Worm (Caenorhabditis elegans) whole organism, L3 larva: ENCODE data around the gene metl-5.
A peak's percentile ranks its signal among the peaks of the same experiment; 100 is the strongest.
"Not testable (repeated sequence)": the region's sequence is repeated elsewhere in the genome, so short reads cannot be mapped to it uniquely, and the experiment has no call there.

Source experiments
- R02D3.7 ChIP-seq: fragments of 150-350 bp; optimal IDR thresholded peaks from 2 replicates; lab custom pipeline; 2014; ENCODE audit warnings: missing biosample characterization, missing genetic modification characterization
- ZK546.5 ChIP-seq: sonication (generic microtip); optimal IDR thresholded peaks from 2 replicates; lab custom pipeline; 2017; ENCODE audit warnings: missing biosample characterization, missing genetic modification characterization
- aly-2 ChIP-seq: fragments of 150-350 bp; optimal IDR thresholded peaks from 2 replicates; lab custom pipeline; 2014; ENCODE audit warnings: missing biosample characterization, missing genetic modification characterization
- ceh-28 ChIP-seq: fragments of 150-350 bp; optimal IDR thresholded peaks from 2 replicates; lab custom pipeline; 2014; ENCODE audit warnings: missing biosample characterization, missing genetic modification reagents, missing genetic modification characterization
- ceh-82 ChIP-seq: fragments of 150-350 bp; optimal IDR thresholded peaks from 2 replicates; lab custom pipeline; 2014; ENCODE audit warnings: missing biosample characterization, missing genetic modification characterization
- ceh-9 ChIP-seq: sonication (generic microtip); optimal IDR thresholded peaks from 2 replicates; lab custom pipeline; 2018; ENCODE audit warnings: missing biosample characterization, missing genetic modification characterization
- daf-12 ChIP-seq: fragments of 150-350 bp; optimal IDR thresholded peaks from 2 replicates; lab custom pipeline; 2014; ENCODE audit warnings: missing biosample characterization, missing genetic modification reagents, missing genetic modification characterization
- egl-27 ChIP-seq: sonication (generic microtip); optimal IDR thresholded peaks from 4 replicates; lab custom pipeline; 2017; ENCODE audit warnings: missing biosample characterization, missing genetic modification reagents, missing genetic modification characterization
- egl-5 ChIP-seq: fragments of 150-350 bp; optimal IDR thresholded peaks from 2 replicates; lab custom pipeline; 2017; ENCODE audit warnings: missing biosample characterization, missing genetic modification reagents, missing genetic modification characterization, inconsistent platforms
- elt-1 ChIP-seq: fragments of 150-350 bp; optimal IDR thresholded peaks from 2 replicates; lab custom pipeline; 2014; ENCODE audit warnings: missing biosample characterization, missing genetic modification characterization
- elt-2 ChIP-seq: sonication (generic microtip); optimal IDR thresholded peaks from 2 replicates; lab custom pipeline; 2016; ENCODE audit warnings: missing genetic modification reagents, mild to moderate bottlenecking, missing genetic modification characterization, missing compliant biosample characterization
- eor-1 ChIP-seq, 2 experiments: fragments of 150-350 bp; optimal IDR thresholded peaks; 2 replicates each; lab custom pipeline; 2014 to 2018; ENCODE audit warnings: missing biosample characterization in 2 of 2, missing genetic modification characterization in 2 of 2
- fkh-10 ChIP-seq: sonication (generic microtip); optimal IDR thresholded peaks from 2 replicates; lab custom pipeline; 2017; ENCODE audit warnings: missing biosample characterization, missing genetic modification reagents, missing genetic modification characterization
- fkh-2 ChIP-seq: fragments of 150-350 bp; optimal IDR thresholded peaks from 2 replicates; lab custom pipeline; 2014; ENCODE audit warnings: missing biosample characterization, missing genetic modification reagents, missing genetic modification characterization
- fos-1 ChIP-seq: fragments of 150-350 bp; optimal IDR thresholded peaks from 2 replicates; lab custom pipeline; 2014; ENCODE audit warnings: missing biosample characterization, missing genetic modification characterization
- hmg-11 ChIP-seq: sonication (generic microtip); optimal IDR thresholded peaks from 2 replicates; lab custom pipeline; 2016; ENCODE audit warnings: missing genetic modification characterization, missing compliant biosample characterization
- jun-1 ChIP-seq: fragments of 150-350 bp; optimal IDR thresholded peaks from 2 replicates; lab custom pipeline; 2014; ENCODE audit warnings: missing biosample characterization, missing genetic modification reagents, missing genetic modification characterization
- lin-15B ChIP-seq: fragments of 150-350 bp; optimal IDR thresholded peaks from 2 replicates; lab custom pipeline; 2014; ENCODE audit warnings: missing biosample characterization, missing genetic modification characterization
- lin-39 ChIP-seq: fragments of 150-350 bp; optimal IDR thresholded peaks from 2 replicates; lab custom pipeline; 2018; ENCODE audit warnings: missing biosample characterization, missing genetic modification reagents, missing genetic modification characterization
- lsy-12 ChIP-seq: sonication (generic microtip); optimal IDR thresholded peaks from 2 replicates; lab custom pipeline; 2016; ENCODE audit warnings: mild to moderate bottlenecking, missing genetic modification characterization, missing compliant biosample characterization
- mdl-1 ChIP-seq: fragments of 150-350 bp; optimal IDR thresholded peaks from 2 replicates; lab custom pipeline; 2014; ENCODE audit warnings: missing biosample characterization, missing genetic modification characterization
- mml-1 ChIP-seq: fragments of 150-350 bp; sonication (generic microtip); optimal IDR thresholded peaks from 3 replicates; lab custom pipeline; 2014; ENCODE audit warnings: missing biosample characterization, missing genetic modification characterization
- nhr-11 ChIP-seq: fragments of 150-350 bp; optimal IDR thresholded peaks from 2 replicates; lab custom pipeline; 2014; ENCODE audit warnings: missing biosample characterization, missing genetic modification characterization
- nhr-12 ChIP-seq: fragments of 150-350 bp; optimal IDR thresholded peaks from 2 replicates; lab custom pipeline; 2014; ENCODE audit warnings: missing biosample characterization, missing genetic modification characterization
- nhr-23 ChIP-seq: fragments of 150-350 bp; optimal IDR thresholded peaks from 2 replicates; lab custom pipeline; 2014; ENCODE audit warnings: missing biosample characterization, missing genetic modification reagents, missing genetic modification characterization
- nhr-25 ChIP-seq: sonication (generic microtip); optimal IDR thresholded peaks from 2 replicates; lab custom pipeline; 2017; ENCODE audit warnings: missing biosample characterization, missing genetic modification characterization
- nhr-28 ChIP-seq: fragments of 150-350 bp; optimal IDR thresholded peaks from 2 replicates; lab custom pipeline; 2014; ENCODE audit warnings: missing biosample characterization, missing genetic modification characterization
- nhr-67 ChIP-seq: fragments of 150-350 bp; optimal IDR thresholded peaks from 2 replicates; lab custom pipeline; 2014; ENCODE audit warnings: missing biosample characterization, missing genetic modification characterization
- nhr-76 ChIP-seq: fragments of 150-350 bp; sonication (generic microtip); optimal IDR thresholded peaks from 5 replicates; lab custom pipeline; 2014; ENCODE audit warnings: missing biosample characterization, missing genetic modification characterization
- nhr-77 ChIP-seq: fragments of 150-350 bp; optimal IDR thresholded peaks from 2 replicates; lab custom pipeline; 2014; ENCODE audit warnings: missing biosample characterization, missing genetic modification characterization
- pha-4 ChIP-seq: fragments of 150-350 bp; optimal IDR thresholded peaks from 2 replicates; lab custom pipeline; 2014; ENCODE audit warnings: missing biosample characterization, missing genetic modification reagents, missing genetic modification characterization
- pqm-1 ChIP-seq: fragments of 150-350 bp; optimal IDR thresholded peaks from 2 replicates; lab custom pipeline; 2017; ENCODE audit warnings: missing biosample characterization, missing genetic modification characterization, inconsistent platforms
- snpc-4 ChIP-seq: fragments of 150-350 bp; optimal IDR thresholded peaks from 2 replicates; lab custom pipeline; 2014; ENCODE audit warnings: missing biosample characterization, missing genetic modification characterization
- tbx-2 ChIP-seq: sonication (generic microtip); optimal IDR thresholded peaks from 2 replicates; lab custom pipeline; 2016; ENCODE audit warnings: mild to moderate bottlenecking, missing genetic modification characterization, missing compliant biosample characterization
- unc-62 ChIP-seq: fragments of 150-350 bp; sonication (generic microtip); optimal IDR thresholded peaks from 4 replicates; lab custom pipeline; 2014; ENCODE audit warnings: missing biosample characterization, missing genetic modification reagents, missing genetic modification characterization
- zag-1 ChIP-seq: fragments of 150-350 bp; optimal IDR thresholded peaks from 2 replicates; lab custom pipeline; 2014; ENCODE audit warnings: missing biosample characterization, missing genetic modification characterization
- ztf-11 ChIP-seq: fragments of 150-350 bp; optimal IDR thresholded peaks from 2 replicates; lab custom pipeline; 2014; ENCODE audit warnings: missing biosample characterization, missing genetic modification characterization
- ztf-4 ChIP-seq: fragments of 150-350 bp; optimal IDR thresholded peaks from 2 replicates; lab custom pipeline; 2014; ENCODE audit warnings: missing biosample characterization, missing genetic modification characterization

Gene metl-5

DNA sequence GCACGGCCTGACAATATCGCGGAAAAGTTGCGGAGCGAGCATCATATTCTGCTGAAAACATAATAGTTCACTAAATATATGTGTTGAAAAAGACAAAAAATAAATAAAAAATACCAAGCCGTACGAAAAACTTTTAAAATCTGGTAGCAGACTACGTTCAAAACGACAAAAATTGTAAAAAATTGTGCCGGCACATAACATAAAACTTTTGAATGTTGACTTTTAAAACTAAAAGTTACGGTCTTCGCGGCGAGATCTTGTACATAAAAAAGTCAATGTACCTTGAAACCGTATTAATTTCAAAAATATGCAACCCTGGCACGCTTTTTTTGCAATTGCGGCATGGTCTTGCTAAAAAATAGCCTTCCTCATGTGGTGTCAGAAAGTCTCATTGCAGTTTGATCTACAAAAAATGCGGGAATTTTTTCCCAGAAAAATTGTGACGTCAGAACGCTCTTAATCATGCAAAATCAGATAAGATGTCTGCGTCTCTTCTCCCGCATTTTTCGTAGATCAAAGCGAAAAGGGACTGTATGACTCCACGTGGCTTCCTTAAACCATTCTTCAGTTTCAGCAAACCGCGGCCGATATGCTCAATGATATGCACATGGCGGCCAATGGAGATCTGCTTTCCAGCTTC lies 20.8 kb upstream of the metl-5 start, which contains the start of the genes gex-5 and C38D4.10:
Gene gex-5 (minus strand): TSS at position 51 of the 640 bp plus-strand sequence.
Gene C38D4.10 (plus strand): TSS at position 590 of the 640 bp plus-strand sequence.
- TF ChIP-seq snpc-4, ztf-11, zag-1 (tag; lab: Kevin White, UChicago): not testable (repeated sequence)

DNA sequence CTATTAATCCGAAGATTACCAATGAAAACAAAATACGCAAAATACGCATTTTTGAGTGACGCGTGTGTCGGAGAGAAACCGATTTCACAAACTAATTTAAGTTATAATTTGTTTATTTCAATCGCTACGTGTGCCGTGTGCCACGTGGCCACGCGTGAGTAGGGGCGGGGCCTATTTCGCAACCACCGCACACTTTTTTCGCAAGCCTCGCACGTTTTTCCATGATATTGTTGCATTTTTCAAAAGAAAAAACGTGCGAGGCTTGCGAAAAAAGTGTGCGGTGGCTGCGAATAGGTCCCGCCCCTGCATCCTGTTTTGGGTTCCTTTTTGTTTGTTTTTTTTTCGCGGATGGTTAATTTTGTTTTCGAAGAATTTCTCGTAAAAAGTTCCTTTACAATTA lies 17.7 kb upstream of the metl-5 start, which contains the start of gene enu-3.2:
Gene enu-3.2 (minus strand): TSS at position 105 of the 400 bp plus-strand sequence.
- TF ChIP-seq fkh-2 (tag; lab: Kevin White, UChicago); ZK546.5; egl-5 (tag; lab: Kevin White, UChicago): not testable (repeated sequence)

DNA sequence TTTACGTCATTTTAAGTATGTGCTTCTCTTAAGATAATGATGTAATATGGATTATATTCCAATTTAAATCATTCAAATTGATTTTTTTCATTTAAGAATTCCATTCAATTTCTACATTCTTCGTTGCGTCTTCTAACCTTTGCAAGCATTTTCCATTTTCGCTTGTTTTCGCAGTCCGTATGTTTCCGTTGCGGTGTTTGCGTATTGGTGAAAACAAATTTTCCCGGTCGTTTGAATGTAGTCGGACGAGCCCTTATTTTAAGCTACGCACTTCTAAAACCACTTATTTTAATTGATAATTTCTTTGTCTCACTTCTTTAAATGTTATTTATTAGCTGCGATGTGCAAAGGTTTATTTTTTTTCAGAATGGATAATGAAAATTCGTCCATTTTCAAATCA lies 17.1 kb upstream of the metl-5 start, which contains the start of gene mel-28:
Gene mel-28 (plus strand): TSS at position 367 of the 400 bp plus-strand sequence.
- TF ChIP-seq pha-4 (tag; lab: Kevin White, UChicago) (peak; percentile 48), hmg-11 (no peak), egl-27 (tag; lab: Kevin White, UChicago) (no peak), fkh-10 (GFP tag; lab: Kevin White, UChicago) (no peak), ztf-4 (tag; lab: Kevin White, UChicago) (no peak), egl-5 (tag; lab: Kevin White, UChicago) (peak; percentile 44), jun-1 (tag; lab: Kevin White, UChicago) (no peak), mdl-1 (tag; lab: Kevin White, UChicago) (no peak), unc-62 (GFP tag; lab: Kevin White, UChicago) (no peak), fos-1 (tag; lab: Kevin White, UChicago) (no peak), nhr-28 (tag; lab: Kevin White, UChicago) (no peak), elt-1 (no peak), snpc-4 (tag; lab: Kevin White, UChicago) (no peak), zag-1 (tag; lab: Kevin White, UChicago) (no peak), ceh-82 (tag; lab: Kevin White, UChicago) (no peak), lin-15B (tag; lab: Kevin White, UChicago) (peak; percentile 20), elt-2 (tag; lab: Kevin White, UChicago) (no peak), pqm-1 (tag; lab: Kevin White, UChicago) (no peak)

DNA sequence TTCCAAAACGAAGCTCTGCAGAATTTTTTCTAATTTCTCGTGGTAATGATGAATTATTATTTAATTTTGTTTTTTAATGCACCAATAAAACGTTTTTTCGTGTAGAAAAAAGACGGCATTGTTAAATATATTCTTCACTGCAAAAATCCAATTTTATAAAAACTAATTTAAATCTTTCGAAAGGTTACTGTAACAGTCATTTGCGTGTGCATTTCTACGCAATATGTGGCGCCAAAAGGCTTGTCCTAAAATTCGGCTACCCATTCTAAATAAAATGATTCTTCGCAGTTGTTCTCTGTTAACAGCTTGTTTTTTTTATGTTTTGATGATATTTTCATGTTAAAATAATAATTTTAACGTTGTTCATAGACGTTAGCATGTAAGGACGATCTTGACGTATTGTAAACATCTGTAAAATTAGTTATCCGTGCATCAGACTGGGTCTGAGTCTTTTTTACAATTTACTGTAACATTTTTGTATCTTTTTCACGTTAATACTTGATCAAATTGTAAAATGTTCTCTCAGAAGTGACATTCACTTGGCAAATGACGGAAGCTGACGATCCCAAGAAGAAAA lies 10.2 kb upstream of the metl-5 start, which contains the start of gene mip-1:
Gene mip-1 (plus strand): TSS at position 527 of the 577 bp plus-strand sequence.
- no peak for TF ChIP-seq snpc-4 (tag; lab: Kevin White, UChicago)
- no peak for TF ChIP-seq zag-1 (tag; lab: Kevin White, UChicago)
- TF ChIP-seq unc-62 (GFP tag; lab: Kevin White, UChicago) = no peak
- no peak for TF ChIP-seq ceh-82 (tag; lab: Kevin White, UChicago)
- no peak for TF ChIP-seq lsy-12 (tag; lab: Kevin White, UChicago)
- no peak for TF ChIP-seq nhr-23 (tag; lab: Kevin White, UChicago)
- no peak for TF ChIP-seq ceh-28 (tag; lab: Kevin White, UChicago)
- no peak for TF ChIP-seq mdl-1 (tag; lab: Kevin White, UChicago)
- no peak for TF ChIP-seq tbx-2 (tag; lab: Kevin White, UChicago)
- TF ChIP-seq fkh-10 (GFP tag; lab: Kevin White, UChicago) = no peak
- no peak for TF ChIP-seq R02D3.7 (tag; lab: Kevin White, UChicago)
- TF ChIP-seq aly-2 (tag; lab: Kevin White, UChicago) = no peak
- TF ChIP-seq ztf-4 (tag; lab: Kevin White, UChicago) = no peak
- TF ChIP-seq hmg-11 = no peak
- no peak for TF ChIP-seq eor-1 (tag; optimal IDR thresholded peaks at IDR 0.05; lab: Kevin White, UChicago)

DNA sequence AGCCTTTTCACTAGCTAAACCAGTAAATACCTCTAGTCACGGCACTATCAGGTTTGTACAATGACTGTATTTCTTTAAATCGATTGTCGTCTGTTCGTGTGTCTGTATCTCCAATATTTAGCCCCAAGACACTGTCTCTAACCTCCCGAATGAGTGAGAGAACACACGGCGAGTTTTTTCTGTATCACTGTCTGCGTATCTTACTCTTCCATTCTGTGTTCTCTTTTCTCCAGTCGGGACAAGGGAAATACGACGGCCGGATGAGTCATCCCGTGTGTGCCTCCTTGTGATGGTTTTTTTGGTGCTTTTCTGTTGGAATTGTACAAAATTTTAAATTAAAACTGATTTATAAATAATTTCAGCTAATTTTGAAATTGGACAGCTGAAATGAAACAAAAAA lies 6.8 kb upstream of the metl-5 start:
- no peak for TF ChIP-seq nhr-67 (tag; lab: Kevin White, UChicago)
- TF ChIP-seq ztf-4 (tag; lab: Kevin White, UChicago) = no peak
- no peak for TF ChIP-seq nhr-11 (tag; lab: Kevin White, UChicago)
- no peak for TF ChIP-seq elt-1
- peak; percentile 82 for TF ChIP-seq snpc-4 (tag; lab: Kevin White, UChicago)
- no peak for TF ChIP-seq ZK546.5
- TF ChIP-seq ztf-11 (tag; lab: Kevin White, UChicago) = no peak
- no peak for TF ChIP-seq ceh-82 (tag; lab: Kevin White, UChicago)
- no peak for TF ChIP-seq unc-62 (GFP tag; lab: Kevin White, UChicago)
- no peak for TF ChIP-seq nhr-28 (tag; lab: Kevin White, UChicago)
- no peak for TF ChIP-seq egl-27 (tag; lab: Kevin White, UChicago)
- TF ChIP-seq fos-1 (tag; lab: Kevin White, UChicago) = peak; percentile 99
- TF ChIP-seq zag-1 (tag; lab: Kevin White, UChicago) = no peak
- no peak for TF ChIP-seq nhr-12
- no peak for TF ChIP-seq mml-1 (tag; lab: Kevin White, UChicago)
- peak; percentile 65 for TF ChIP-seq nhr-25 (tag; lab: Kevin White, UChicago)
- no peak for TF ChIP-seq nhr-76
- TF ChIP-seq nhr-23 (tag; lab: Kevin White, UChicago) = peak; percentile 70
- TF ChIP-seq tbx-2 (tag; lab: Kevin White, UChicago) = no peak
- no peak for TF ChIP-seq eor-1 (tag; optimal IDR thresholded peaks at IDR 0.05; lab: Kevin White, UChicago)
- TF ChIP-seq nhr-77 (tag; lab: Kevin White, UChicago) = peak; percentile 66
- TF ChIP-seq daf-12 (tag; lab: Kevin White, UChicago) = no peak
- no peak for TF ChIP-seq fkh-2 (tag; lab: Kevin White, UChicago)
- peak; percentile 22 for TF ChIP-seq lin-39 (tag; lab: Kevin White, UChicago)
- no peak for TF ChIP-seq ceh-9 (tag; lab: Kevin White, UChicago)
- TF ChIP-seq hmg-11 = peak; percentile 66
- peak; percentile 61 for TF ChIP-seq lsy-12 (tag; lab: Kevin White, UChicago)
- TF ChIP-seq egl-5 (tag; lab: Kevin White, UChicago) = no peak
